Fruit fly (Drosophila melanogaster) whole organism, embryonic: Measurements from ENCODE around the gene CG5377.
A peak's percentile ranks its signal among the peaks of the same experiment; 100 is the strongest.

Experiments
- Asciz ChIP-seq: fragments of 200-800 bp; sonication (Bioruptor generic); optimal IDR thresholded peaks from 2 replicates; lab custom pipeline; 2017; ENCODE audit warnings: missing biosample characterization, mild to moderate bottlenecking, missing genetic modification characterization, missing genetic modification reagents
- Blimp-1 ChIP-seq: fragments of 200-800 bp; sonication (Bioruptor generic); optimal IDR thresholded peaks from 3 replicates; lab custom pipeline; 2018; ENCODE audit warnings: missing biosample characterization, missing genetic modification characterization, mild to moderate bottlenecking, moderate library complexity, missing genetic modification reagents
- CG10267 ChIP-seq: fragments of 200-800 bp; sonication (Bioruptor generic); optimal IDR thresholded peaks from 2 replicates; lab custom pipeline; 2018; ENCODE audit warnings: missing biosample characterization, mild to moderate bottlenecking, missing genetic modification characterization, moderate library complexity
- CG10543 ChIP-seq: fragments of 200-800 bp; sonication (Bioruptor generic); optimal IDR thresholded peaks from 3 replicates; lab custom pipeline; 2017; ENCODE audit warnings: missing biosample characterization, mild to moderate bottlenecking, missing genetic modification characterization, moderate library complexity
- CG14441 ChIP-seq: fragments of 200-800 bp; sonication (Bioruptor generic); IDR thresholded peaks from 2 replicates; pipeline ENCODE4 v1.3.6; 2022; ENCODE audit warnings: missing biosample characterization, missing genetic modification characterization
- CG17359 ChIP-seq: fragments of 200-800 bp; sonication (Bioruptor generic); optimal IDR thresholded peaks from 3 replicates; lab custom pipeline; 2018; ENCODE audit warnings: missing biosample characterization, mild to moderate bottlenecking, missing genetic modification characterization, moderate library complexity
- CG17385 ChIP-seq: fragments of 200-800 bp; sonication (Bioruptor generic); optimal IDR thresholded peaks from 3 replicates; lab custom pipeline; 2018; ENCODE audit warnings: missing biosample characterization, mild to moderate bottlenecking, missing genetic modification characterization
- CG17612 ChIP-seq: fragments of 200-800 bp; sonication (Bioruptor generic); IDR thresholded peaks from 2 replicates; pipeline ENCODE4 v1.3.6; 2022; ENCODE audit warnings: missing biosample characterization, missing genetic modification characterization
- CG18599 ChIP-seq: fragments of 200-800 bp; sonication (Bioruptor generic); optimal IDR thresholded peaks from 3 replicates; lab custom pipeline; 2017; ENCODE audit warnings: missing biosample characterization, missing genetic modification characterization, mild to moderate bottlenecking, moderate library complexity, missing genetic modification reagents
- CG2678 ChIP-seq: fragments of 200-800 bp; sonication (Bioruptor generic); optimal IDR thresholded peaks from 3 replicates; lab custom pipeline; 2019; ENCODE audit warnings: missing biosample characterization, mild to moderate bottlenecking, missing genetic modification characterization, moderate library complexity
- CG33557 ChIP-seq: fragments of 200-800 bp; sonication (Bioruptor generic); optimal IDR thresholded peaks from 2 replicates; lab custom pipeline; 2019; ENCODE audit warnings: missing biosample characterization, mild to moderate bottlenecking, missing genetic modification characterization, moderate library complexity
- CG6765 ChIP-seq: fragments of 200-800 bp; sonication (Bioruptor generic); optimal IDR thresholded peaks from 3 replicates; lab custom pipeline; 2017; ENCODE audit warnings: missing biosample characterization, mild to moderate bottlenecking, missing genetic modification characterization
- CG7271 ChIP-seq: fragments of 200-800 bp; sonication (Bioruptor generic); optimal IDR thresholded peaks from 2 replicates; lab custom pipeline; 2018; ENCODE audit warnings: missing biosample characterization, mild to moderate bottlenecking, missing genetic modification characterization, moderate library complexity
- CG7839 ChIP-seq: fragments of 200-800 bp; sonication (Bioruptor generic); optimal IDR thresholded peaks from 3 replicates; lab custom pipeline; 2018; ENCODE audit warnings: missing biosample characterization, mild to moderate bottlenecking, missing genetic modification characterization, moderate library complexity
- D ChIP-seq, 2 experiments: fragments of 200-800 bp in 1 of 2; fragments of >200 bp in 1 of 2; sonication (Bioruptor generic) in 1 of 2; optimal IDR thresholded peaks; 2 replicates in 1 of 2; 3 replicates in 1 of 2; lab custom pipeline; 2017; ENCODE audit warnings: mild to moderate bottlenecking in 1 of 2, missing biosample characterization in 1 of 2, missing genetic modification characterization in 1 of 2, missing genetic modification reagents in 1 of 2
- Dbx ChIP-seq: fragments of 200-800 bp; sonication (Bioruptor generic); IDR thresholded peaks from 3 replicates; pipeline ENCODE4 v1.3.6; 2022; ENCODE audit warnings: missing biosample characterization, missing genetic modification characterization
- Med ChIP-seq: fragments of 200-800 bp; sonication (Bioruptor generic); peaks from one replicate; lab custom pipeline; 2016; ENCODE audit warnings: missing biosample characterization, missing genetic modification characterization, mild to moderate bottlenecking, inconsistent platforms, moderate library complexity
- Mrtf ChIP-seq: fragments of 200-800 bp; sonication (Bioruptor generic); IDR thresholded peaks from 3 replicates; pipeline ENCODE4 v1.3.6; 2022; ENCODE audit warnings: missing biosample characterization, missing genetic modification characterization
- NC2α ChIP-seq: fragments of 200-800 bp; sonication (Bioruptor generic); optimal IDR thresholded peaks from 2 replicates; lab custom pipeline; 2016; ENCODE audit warnings: missing biosample characterization, missing genetic modification characterization
- Sox102F ChIP-seq: fragments of 200-800 bp; sonication (Bioruptor generic); optimal IDR thresholded peaks from 2 replicates; lab custom pipeline; 2018; ENCODE audit warnings: missing biosample characterization, mild to moderate bottlenecking, missing genetic modification characterization, moderate library complexity
- caup ChIP-seq: fragments of 200-800 bp; sonication (Bioruptor generic); optimal IDR thresholded peaks from 3 replicates; lab custom pipeline; 2017; ENCODE audit warnings: missing biosample characterization, mild to moderate bottlenecking, missing genetic modification characterization, moderate library complexity; ENCODE audit not compliant: severe bottlenecking
- cwo ChIP-seq: fragments of 200-800 bp; sonication (Bioruptor generic); optimal IDR thresholded peaks from 3 replicates; lab custom pipeline; 2017; ENCODE audit warnings: missing biosample characterization, missing genetic modification characterization, mild to moderate bottlenecking, moderate library complexity, missing genetic modification reagents
- dan ChIP-seq: fragments of 200-800 bp; sonication (Bioruptor generic); IDR thresholded peaks from 2 replicates; pipeline ENCODE4 v1.3.6; 2022; ENCODE audit warnings: missing biosample characterization, missing genetic modification characterization
- dmrt99B ChIP-seq: fragments of 200-800 bp; sonication (Bioruptor generic); optimal IDR thresholded peaks from 2 replicates; lab custom pipeline; 2018; ENCODE audit warnings: missing biosample characterization, mild to moderate bottlenecking, missing genetic modification characterization, moderate library complexity
- dysf ChIP-seq: fragments of 200-800 bp; sonication (Bioruptor generic); IDR thresholded peaks from 3 replicates; pipeline ENCODE4 v1.3.6; 2022; ENCODE audit warnings: missing biosample characterization, missing genetic modification characterization
- esg ChIP-seq: fragments of 200-800 bp; sonication (Bioruptor generic); conservative IDR thresholded peaks from 2 replicates; pipeline ENCODE4 v1.3.6; 2022; ENCODE audit warnings: missing biosample characterization, missing genetic modification characterization
- fd102C ChIP-seq: fragments of 200-800 bp; sonication (Bioruptor generic); optimal IDR thresholded peaks from 2 replicates; lab custom pipeline; 2018; ENCODE audit warnings: missing biosample characterization, mild to moderate bottlenecking, missing genetic modification characterization, moderate library complexity
- fd3F ChIP-seq: fragments of 200-800 bp; sonication (Bioruptor generic); optimal IDR thresholded peaks from 2 replicates; lab custom pipeline; 2018; ENCODE audit warnings: missing biosample characterization, mild to moderate bottlenecking, missing genetic modification characterization, moderate library complexity
- gfzf ChIP-seq: fragments of 200-800 bp; sonication (Bioruptor generic); optimal IDR thresholded peaks from 2 replicates; lab custom pipeline; 2016; ENCODE audit warnings: missing biosample characterization, mild to moderate bottlenecking, missing genetic modification characterization, moderate library complexity
- her ChIP-seq: fragments of 200-800 bp; sonication (Bioruptor generic); optimal IDR thresholded peaks from 2 replicates; lab custom pipeline; 2016; ENCODE audit warnings: missing biosample characterization, missing genetic modification characterization
- hkb ChIP-seq, 2 experiments: fragments of 200-800 bp in 1 of 2; fragments of >200 bp in 1 of 2; sonication (Bioruptor generic) in 1 of 2; IDR thresholded peaks in 1 of 2; optimal IDR thresholded peaks in 1 of 2; 2 replicates each; pipeline versions ENCODE4 v1.3.6 to Lab custom; 2017 to 2022; ENCODE audit warnings: missing biosample characterization in 1 of 2, missing genetic modification characterization in 1 of 2
- ind ChIP-seq: fragments of 200-800 bp; sonication (Bioruptor generic); optimal IDR thresholded peaks from 3 replicates; lab custom pipeline; 2016; ENCODE audit warnings: missing biosample characterization, missing genetic modification characterization
- ken ChIP-seq: fragments of 200-800 bp; sonication (Bioruptor generic); IDR thresholded peaks from 3 replicates; pipeline ENCODE4 v1.3.6; 2022; ENCODE audit warnings: missing biosample characterization, missing genetic modification characterization
- nau ChIP-seq: fragments of 200-800 bp; sonication (Bioruptor generic); optimal IDR thresholded peaks from 3 replicates; lab custom pipeline; 2017; ENCODE audit warnings: missing biosample characterization, mild to moderate bottlenecking, missing genetic modification characterization, missing genetic modification reagents
- phol ChIP-seq: fragments of 200-800 bp; sonication (Bioruptor generic); optimal IDR thresholded peaks from 3 replicates; lab custom pipeline; 2018; ENCODE audit warnings: missing biosample characterization, mild to moderate bottlenecking, missing genetic modification characterization, moderate library complexity
- row ChIP-seq: fragments of 200-800 bp; sonication (Bioruptor generic); IDR thresholded peaks from 3 replicates; pipeline ENCODE4 v1.3.6; 2022; ENCODE audit warnings: missing biosample characterization, missing genetic modification characterization
- sens ChIP-seq: fragments of 200-800 bp; sonication (Bioruptor generic); peaks from one replicate; lab custom pipeline; 2016; ENCODE audit warnings: missing biosample characterization, missing genetic modification characterization
- sisA ChIP-seq: fragments of 200-800 bp; sonication (Bioruptor generic); IDR thresholded peaks from 2 replicates; pipeline ENCODE4 v1.3.6; 2022; ENCODE audit warnings: missing biosample characterization, missing genetic modification characterization
- sob ChIP-seq: fragments of 200-800 bp; sonication (Bioruptor generic); IDR thresholded peaks from 2 replicates; pipeline ENCODE4 v1.3.6; 2022; ENCODE audit warnings: missing biosample characterization, missing genetic modification characterization
- sug ChIP-seq: fragments of 200-800 bp; optimal IDR thresholded peaks from 2 replicates; lab custom pipeline; 2019; ENCODE audit warnings: missing biosample characterization, mild to moderate bottlenecking, missing genetic modification characterization, moderate library complexity

The CG5377 gene

dm6 chr3R:22515384-22515783 is 47.4 kb upstream of the CG5377 start (continued):
- no peak for TF ChIP-seq caup (GFP tag; lab: Kevin White, UChicago)
- TF ChIP-seq her (GFP tag; lab: Kevin White, UChicago): no peak
- TF ChIP-seq phol (tag; lab: Kevin White, UChicago): peak; percentile 12
- TF ChIP-seq CG33557 (GFP tag; lab: Kevin White, UChicago): no peak
- no peak for TF ChIP-seq CG14441 (GFP tag; lab: Robert Waterston, UW)
- TF ChIP-seq dmrt99B (tag; lab: Kevin White, UChicago): peak; percentile 19
- no peak for TF ChIP-seq cwo (GFP tag; lab: Kevin White, UChicago)
- peak; percentile 29; the same call in 1 of the 3 replicates for TF ChIP-seq row (GFP tag; lab: Robert Waterston, UW)
- no peak for TF ChIP-seq hkb (optimal IDR thresholded peaks at IDR 0.05; lab: Kevin White, UChicago)
- 0 out of 2 replicates have a peak, but pooled peaks have one; percentile 17 for TF ChIP-seq hkb (GFP tag; IDR thresholded peaks at IDR 0.05; lab: Robert Waterston, UW)
- TF ChIP-seq Med: peak; percentile 78
- TF ChIP-seq sug (tag; lab: Kevin White, UChicago): no peak
- peak; percentile 2 for TF ChIP-seq CG2678 (tag; lab: Kevin White, UChicago)
- TF ChIP-seq Sox102F: peak; percentile 8
- TF ChIP-seq fd3F (GFP tag; lab: Kevin White, UChicago): no peak
- peak; percentile 35 for TF ChIP-seq sisA (GFP tag; lab: Robert Waterston, UW)
- peak; percentile 75 for TF ChIP-seq sens (GFP tag; lab: Kevin White, UChicago)
- 0 out of 2 replicates have a peak, but pooled peaks have one; percentile 19 for TF ChIP-seq esg (GFP tag; lab: Robert Waterston, UW)
- TF ChIP-seq NC2α: no peak
- no peak for TF ChIP-seq fd102C
- 0 out of 3 replicates have a peak, but pooled peaks have one; percentile 11 for TF ChIP-seq Dbx (GFP tag; lab: Robert Waterston, UW)
- TF ChIP-seq CG17385 (GFP tag; lab: Kevin White, UChicago): no peak
- TF ChIP-seq dan (GFP tag; lab: Robert Waterston, UW): no peak
- TF ChIP-seq CG17359 (tag; lab: Kevin White, UChicago): peak; percentile 12
- TF ChIP-seq CG7839 (tag; lab: Kevin White, UChicago): peak; percentile 15
- no peak for TF ChIP-seq ken (GFP tag; lab: Robert Waterston, UW)
- TF ChIP-seq CG7271 (tag; lab: Kevin White, UChicago): no peak
- TF ChIP-seq CG17612 (GFP tag; lab: Robert Waterston, UW): 0 out of 2 replicates have a peak, but pooled peaks have one; percentile 12
- no peak for TF ChIP-seq Mrtf (GFP tag; lab: Robert Waterston, UW)
- no peak for TF ChIP-seq sob (GFP tag; lab: Robert Waterston, UW)
- no peak for TF ChIP-seq CG10543 (GFP tag; lab: Kevin White, UChicago)
- peak; percentile 10 for TF ChIP-seq Blimp-1 (GFP tag; lab: Kevin White, UChicago)
- no peak for TF ChIP-seq CG6765 (GFP tag; lab: Kevin White, UChicago)
- peak; percentile 3 for TF ChIP-seq ind (GFP tag; lab: Kevin White, UChicago)
- TF ChIP-seq D (optimal IDR thresholded peaks at IDR 0.05; lab: Kevin White, UChicago): no peak
- TF ChIP-seq D (GFP tag; optimal IDR thresholded peaks at IDR 0.05; lab: Kevin White, UChicago): no peak
- no peak for TF ChIP-seq gfzf (GFP tag; lab: Kevin White, UChicago)
- no peak for TF ChIP-seq CG10267
- TF ChIP-seq CG18599 (GFP tag; lab: Kevin White, UChicago): peak; percentile 35
- no peak for TF ChIP-seq Asciz (GFP tag; lab: Kevin White, UChicago)
- TF ChIP-seq dysf: peak; percentile 46; the same call in 1 of the 3 replicates
- TF ChIP-seq nau: no peak
- TF ChIP-seq, all 482 proteins: peak for 25
